Worm (Caenorhabditis elegans) whole organism, L1 larva: ENCODE results near the gene F10E9.12.

Experiments used
- C34B4.2 ChIP-seq: sonication (generic microtip); optimal IDR thresholded peaks from 2 replicates; lab custom pipeline; 2017; ENCODE audit warnings: mild to moderate bottlenecking, missing genetic modification characterization, missing compliant biosample characterization
- F16B12.6 ChIP-seq: fragments of 150-350 bp; optimal IDR thresholded peaks from 2 replicates; lab custom pipeline; 2014; ENCODE audit warnings: missing biosample characterization, missing genetic modification characterization
- ama-1 ChIP-seq: fragments of 150-350 bp; optimal IDR thresholded peaks from 2 replicates; lab custom pipeline; 2014
- blmp-1 ChIP-seq: fragments of 150-350 bp; optimal IDR thresholded peaks from 2 replicates; lab custom pipeline; 2014; ENCODE audit warnings: missing biosample characterization, missing genetic modification characterization
- ceh-82 ChIP-seq, 3 experiments: fragments of 150-350 bp in 1 of 3; sonication (generic microtip) in 2 of 3; optimal IDR thresholded peaks; 2 replicates each; lab custom pipeline; 2014 to 2017; ENCODE audit warnings: missing biosample characterization in 3 of 3, missing genetic modification characterization in 3 of 3
- ceh-88 ChIP-seq: fragments of 200-800 bp; sonication (Bioruptor generic); IDR thresholded peaks from 2 replicates; pipeline ENCODE4 v1.3.6; 2022; ENCODE audit warnings: missing genetic modification characterization, missing compliant biosample characterization
- ces-1 ChIP-seq: fragments of 150-350 bp; optimal IDR thresholded peaks from 2 replicates; lab custom pipeline; 2014; ENCODE audit warnings: missing biosample characterization, missing genetic modification reagents, missing genetic modification characterization
- efl-3 ChIP-seq: fragments of 200-800 bp; sonication (Bioruptor generic); optimal IDR thresholded peaks from 2 replicates; lab custom pipeline; 2018; ENCODE audit warnings: mild to moderate bottlenecking, missing genetic modification characterization, missing compliant biosample characterization
- egl-27 ChIP-seq, 2 experiments: fragments of 150-350 bp in 1 of 2; sonication (generic microtip); optimal IDR thresholded peaks; 3 replicates each; lab custom pipeline; 2017 to 2018; ENCODE audit warnings: missing biosample characterization in 2 of 2, missing genetic modification characterization in 2 of 2, missing genetic modification reagents in 2 of 2
- elt-3 ChIP-seq, 6 experiments: fragments of 150-350 bp in 1 of 6; sonication (generic microtip); optimal IDR thresholded peaks; 2 replicates each; lab custom pipeline; 2017 to 2018; ENCODE audit warnings: missing biosample characterization in 6 of 6, missing genetic modification characterization in 6 of 6, inconsistent platforms in 1 of 6
- fkh-10 ChIP-seq: sonication (generic microtip); optimal IDR thresholded peaks from 2 replicates; lab custom pipeline; 2017; ENCODE audit warnings: missing biosample characterization, missing genetic modification reagents, missing genetic modification characterization
- hpl-2 ChIP-seq: fragments of 150-350 bp; optimal IDR thresholded peaks from 2 replicates; lab custom pipeline; 2014; ENCODE audit warnings: missing biosample characterization, missing genetic modification reagents, missing genetic modification characterization
- lin-14 ChIP-seq: fragments of 200-800 bp; sonication (Bioruptor generic); optimal IDR thresholded peaks from 2 replicates; lab custom pipeline; 2018; ENCODE audit warnings: mild to moderate bottlenecking, missing genetic modification characterization, moderate library complexity, missing compliant biosample characterization
- lin-15B ChIP-seq: fragments of 150-350 bp; sonication (generic microtip); optimal IDR thresholded peaks from 3 replicates; lab custom pipeline; 2014; ENCODE audit warnings: missing biosample characterization, missing genetic modification characterization
- lir-3 ChIP-seq: sonication (generic microtip); optimal IDR thresholded peaks from 2 replicates; lab custom pipeline; 2016; ENCODE audit warnings: mild to moderate bottlenecking, missing genetic modification characterization, moderate library complexity, missing compliant biosample characterization; ENCODE audit not compliant: poor library complexity
- mab-9 ChIP-seq: fragments of 200-800 bp; sonication (Bioruptor generic); IDR thresholded peaks from 2 replicates; pipeline ENCODE4 v1.3.6; 2022; ENCODE audit warnings: missing genetic modification reagents, missing genetic modification characterization, missing compliant biosample characterization
- mdl-1 ChIP-seq, 2 experiments: fragments of 150-350 bp; optimal IDR thresholded peaks; 2 replicates each; lab custom pipeline; 2014 to 2017; ENCODE audit warnings: missing biosample characterization in 2 of 2, missing genetic modification characterization in 2 of 2, inconsistent platforms in 1 of 2
- mef-2 ChIP-seq: fragments of 150-350 bp; optimal IDR thresholded peaks from 2 replicates; lab custom pipeline; 2014; ENCODE audit warnings: missing biosample characterization, missing genetic modification characterization
- nhr-12 ChIP-seq: sonication (generic microtip); optimal IDR thresholded peaks from 2 replicates; lab custom pipeline; 2017; ENCODE audit warnings: missing biosample characterization, missing genetic modification characterization
- nhr-20 ChIP-seq: sonication (generic microtip); optimal IDR thresholded peaks from 2 replicates; lab custom pipeline; 2016; ENCODE audit warnings: mild to moderate bottlenecking, missing genetic modification characterization, missing compliant biosample characterization
- nhr-28 ChIP-seq: fragments of 150-350 bp; optimal IDR thresholded peaks from 2 replicates; lab custom pipeline; 2014; ENCODE audit warnings: missing biosample characterization, missing genetic modification characterization
- nhr-76 ChIP-seq: sonication (generic microtip); optimal IDR thresholded peaks from 2 replicates; lab custom pipeline; 2017; ENCODE audit warnings: missing biosample characterization, missing genetic modification characterization
- nhr-77 ChIP-seq: fragments of 150-350 bp; optimal IDR thresholded peaks from 2 replicates; lab custom pipeline; 2014; ENCODE audit warnings: missing biosample characterization, missing genetic modification characterization
- nhr-85 ChIP-seq: sonication (generic microtip); peaks from one replicate; lab custom pipeline; 2016; ENCODE audit warnings: missing genetic modification characterization, inconsistent platforms, missing compliant biosample characterization
- pag-3 ChIP-seq: sonication (generic microtip); optimal IDR thresholded peaks from 2 replicates; lab custom pipeline; 2017; ENCODE audit warnings: missing genetic modification characterization, mild to moderate bottlenecking, missing compliant biosample characterization, antibody characterized with exemption, borderline replicate concordance; ENCODE audit not compliant: insufficient read depth
- pqm-1 ChIP-seq: sonication (generic microtip); optimal IDR thresholded peaks from 3 replicates; lab custom pipeline; 2017; ENCODE audit warnings: missing biosample characterization, missing genetic modification characterization
- rnt-1 ChIP-seq: sonication (generic microtip); optimal IDR thresholded peaks from 2 replicates; lab custom pipeline; 2016; ENCODE audit warnings: mild to moderate bottlenecking, missing genetic modification characterization, moderate library complexity, missing compliant biosample characterization
- snu-23 ChIP-seq: sonication (generic microtip); optimal IDR thresholded peaks from 2 replicates; lab custom pipeline; 2016; ENCODE audit warnings: missing genetic modification characterization, missing compliant biosample characterization
- sox-4 ChIP-seq: sonication (generic microtip); optimal IDR thresholded peaks from 2 replicates; lab custom pipeline; 2016; ENCODE audit warnings: missing genetic modification characterization, missing compliant biosample characterization
- sptf-1 ChIP-seq: fragments of 150-350 bp; optimal IDR thresholded peaks from 2 replicates; lab custom pipeline; 2014; ENCODE audit warnings: missing biosample characterization, missing genetic modification characterization
- sup-37 ChIP-seq: fragments of 200-800 bp; sonication (Bioruptor generic); optimal IDR thresholded peaks from 2 replicates; lab custom pipeline; 2018; ENCODE audit warnings: mild to moderate bottlenecking, missing genetic modification characterization, missing compliant biosample characterization
- tbx-2 ChIP-seq: sonication (generic microtip); optimal IDR thresholded peaks from 2 replicates; lab custom pipeline; 2016; ENCODE audit warnings: missing genetic modification characterization, missing compliant biosample characterization
- unc-130 ChIP-seq: fragments of 150-350 bp; optimal IDR thresholded peaks from 2 replicates; lab custom pipeline; 2017; ENCODE audit warnings: missing biosample characterization, missing genetic modification characterization, inconsistent platforms
- unc-30 ChIP-seq: sonication (generic microtip); optimal IDR thresholded peaks from 2 replicates; lab custom pipeline; 2017; ENCODE audit warnings: missing biosample characterization, missing genetic modification characterization
- unc-86 ChIP-seq: sonication (generic microtip); optimal IDR thresholded peaks from 2 replicates; lab custom pipeline; 2016; ENCODE audit warnings: missing genetic modification characterization, missing compliant biosample characterization
- unc-98 ChIP-seq: fragments of 200-800 bp; sonication (Bioruptor generic); IDR thresholded peaks from 2 replicates; pipeline ENCODE4 v1.3.6; 2022; ENCODE audit warnings: missing genetic modification characterization, missing compliant biosample characterization
- xbp-1 ChIP-seq: sonication (generic microtip); optimal IDR thresholded peaks from 2 replicates; lab custom pipeline; 2016; ENCODE audit warnings: missing genetic modification characterization, missing compliant biosample characterization
- ztf-11 ChIP-seq, 2 experiments: sonication (generic microtip); optimal IDR thresholded peaks; 2 replicates each; lab custom pipeline; 2016 to 2017; ENCODE audit warnings: missing genetic modification characterization in 2 of 2, missing biosample characterization in 1 of 2, missing compliant biosample characterization in 1 of 2

The F10E9.12 gene

ce11 chrIII:8281310-8281709 lies 43.0 kb upstream of the F10E9.12 start:
- TF ChIP-seq xbp-1 (tag; lab: Kevin White, UChicago) (no peak), sup-37 (no peak), elt-3 (tag; optimal IDR thresholded peaks at IDR 0.05; lab: Kevin White, UChicago) (no peak), ztf-11 (tag; optimal IDR thresholded peaks at IDR 0.05; lab: Kevin White, UChicago) (no peak)
- TF ChIP-seq, all 84 proteins: peak for 0

- no peak for TF ChIP-seq nhr-77
- peak in 1 of 2 experiments; percentile 69 for TF ChIP-seq ztf-11 (tag; optimal IDR thresholded peaks at IDR 0.05; lab: Kevin White, UChicago)
- no peak for TF ChIP-seq hpl-2
- no peak for TF ChIP-seq mdl-1 (tag; optimal IDR thresholded peaks at IDR 0.05; lab: Kevin White, UChicago)
- no peak for TF ChIP-seq sup-37
- no peak for TF ChIP-seq rnt-1 (tag; lab: Kevin White, UChicago)
- TF ChIP-seq nhr-85 (tag; lab: Kevin White, UChicago): peak; percentile 54
- no peak for TF ChIP-seq egl-27 (tag; optimal IDR thresholded peaks at IDR 0.05; lab: Kevin White, UChicago)
- TF ChIP-seq pqm-1 (tag; lab: Kevin White, UChicago): no peak
- TF ChIP-seq mef-2: no peak
- no peak for TF ChIP-seq ceh-88 (GFP tag; lab: Robert Waterston, UW)
- no peak for TF ChIP-seq efl-3 (GFP tag; lab: Kevin White, UChicago)
- TF ChIP-seq ceh-82 (tag; optimal IDR thresholded peaks at IDR 0.05; lab: Kevin White, UChicago): no peak
- TF ChIP-seq lin-15B: no peak
- no peak for TF ChIP-seq nhr-76 (tag; lab: Kevin White, UChicago)
- no peak for TF ChIP-seq sox-4
- no peak for TF ChIP-seq blmp-1
- no peak for TF ChIP-seq ama-1
- no peak for TF ChIP-seq C34B4.2
- peak; percentile 3 for TF ChIP-seq unc-86 (tag; lab: Kevin White, UChicago)
- no peak for TF ChIP-seq sptf-1 (tag; lab: Kevin White, UChicago)
- TF ChIP-seq F16B12.6 (tag; lab: Kevin White, UChicago): no peak
- no peak for TF ChIP-seq ces-1 (GFP tag; lab: Kevin White, UChicago)
- no peak for TF ChIP-seq unc-30 (tag; lab: Kevin White, UChicago)
- TF ChIP-seq lin-14 (GFP tag; lab: Kevin White, UChicago): no peak
- TF ChIP-seq nhr-28 (tag; lab: Kevin White, UChicago): no peak
- no peak for TF ChIP-seq unc-98
- no peak for TF ChIP-seq pag-3 (tag; lab: Kevin White, UChicago)
- TF ChIP-seq nhr-20 (tag; lab: Kevin White, UChicago): no peak
- TF ChIP-seq mab-9 (GFP tag; lab: Robert Waterston, UW): no peak
- TF ChIP-seq unc-130: no peak
- no peak for TF ChIP-seq snu-23 (GFP tag; lab: Kevin White, UChicago)
- peak; percentile 47 for TF ChIP-seq tbx-2
Measured at ce11 chrIII:8283525-8283924, 40.8 kb upstream of the F10E9.12 start.

- TF ChIP-seq fkh-10 (GFP tag; lab: Kevin White, UChicago) (peak; percentile 62), lin-14 (GFP tag; lab: Kevin White, UChicago) (peak; percentile 19), nhr-85 (tag; lab: Kevin White, UChicago) (no peak), nhr-76 (tag; lab: Kevin White, UChicago) (no peak)
Measured at ce11 chrIII:8286003-8286402, 38.3 kb upstream of the F10E9.12 start.

ce11 chrIII:8286824-8287223 lies 37.5 kb upstream of the F10E9.12 start:
- TF ChIP-seq ama-1: no peak
- TF ChIP-seq lir-3 (tag; lab: Kevin White, UChicago): no peak
- TF ChIP-seq mab-9 (GFP tag; lab: Robert Waterston, UW): no peak
- TF ChIP-seq sptf-1 (tag; lab: Kevin White, UChicago): no peak
- TF ChIP-seq nhr-85 (tag; lab: Kevin White, UChicago): no peak
- TF ChIP-seq egl-27 (tag; optimal IDR thresholded peaks at IDR 0.05; lab: Kevin White, UChicago): no peak
- no peak for TF ChIP-seq nhr-28 (tag; lab: Kevin White, UChicago)
- TF ChIP-seq hpl-2: no peak
- no peak for TF ChIP-seq nhr-12
- TF ChIP-seq nhr-20 (tag; lab: Kevin White, UChicago): no peak
